Worm (Caenorhabditis elegans): ENCODE results near the gene ZK328.6.

The ZK328.6 gene

ce11 chrIII:6019512-6020209 lies 10.7 kb downstream of the ZK328.6 start, which contains the start of the genes npp-10 and cyk-3:
TSS of gene npp-10 (minus strand) at chrIII:6019562.
TSS of gene cyk-3 (plus strand) at chrIII:6020159.
- TF ChIP-seq nhr-2 (tag; optimal IDR thresholded peaks at IDR 0.05) (peak; percentile 70), nhr-76 (tag; optimal IDR thresholded peaks at IDR 0.05) (no peak), elt-3 (tag; optimal IDR thresholded peaks at IDR 0.05) (no peak), ham-2 (GFP tag; optimal IDR thresholded peaks at IDR 0.05) (no peak), mep-1 (tag; optimal IDR thresholded peaks at IDR 0.05) (peak; percentile 72)

- no peak for TF ChIP-seq elt-1 (tag; optimal IDR thresholded peaks at IDR 0.05; ENCODE audit: borderline replicate concordance, insufficient read depth)
- TF ChIP-seq ceh-39 (tag; optimal IDR thresholded peaks at IDR 0.05): no peak
- TF ChIP-seq zip-8 (tag; optimal IDR thresholded peaks at IDR 0.05): no peak
- TF ChIP-seq lin-32 (GFP tag; optimal IDR thresholded peaks at IDR 0.05): no peak
- TF ChIP-seq ces-1 (GFP tag; optimal IDR thresholded peaks at IDR 0.05): no peak
- TF ChIP-seq bed-3 (GFP tag; optimal IDR thresholded peaks at IDR 0.05): no peak
- TF ChIP-seq lsy-2 (tag; optimal IDR thresholded peaks at IDR 0.05): no peak
- no peak for TF ChIP-seq elt-3 (tag; optimal IDR thresholded peaks at IDR 0.05)
Observed at ce11 chrIII:6011310-6011709, 19.1 kb downstream of the ZK328.6 start.

ce11 chrIII:6008989-6009610 lies 21.3 kb downstream of the ZK328.6 start, which contains the start of the genes gcna-1 and eftu-2:
TSS of gene gcna-1 (minus strand) at chrIII:6009084.
TSS of gene eftu-2 (plus strand) at chrIII:6009560.
- TF ChIP-seq lsy-2 (tag; optimal IDR thresholded peaks at IDR 0.05): peak; percentile 92
- no peak for TF ChIP-seq mls-2 (tag; optimal IDR thresholded peaks at IDR 0.05)
- TF ChIP-seq cnd-1 (tag; optimal IDR thresholded peaks at IDR 0.05): no peak
- TF ChIP-seq zip-8 (tag; optimal IDR thresholded peaks at IDR 0.05): no peak

ce11 chrIII:6006453-6006852 lies 23.9 kb downstream of the ZK328.6 start:
- TF ChIP-seq unc-62 (GFP tag; optimal IDR thresholded peaks at IDR 0.05) (no peak), nhr-28 (tag; optimal IDR thresholded peaks at IDR 0.05) (no peak), blmp-1 (tag; optimal IDR thresholded peaks at IDR 0.05) (no peak), hlh-1 (tag; optimal IDR thresholded peaks at IDR 0.05) (no peak), mab-5 (tag; optimal IDR thresholded peaks at IDR 0.05) (no peak), unc-120 (tag; optimal IDR thresholded peaks at IDR 0.05; ENCODE audit: poor library complexity, severe bottlenecking) (no peak), sem-2 (GFP tag; optimal IDR thresholded peaks at IDR 0.05) (no peak), nhr-237 (tag; optimal IDR thresholded peaks at IDR 0.05) (no peak), cnd-1 (tag; optimal IDR thresholded peaks at IDR 0.05) (no peak), snpc-4 (tag; optimal IDR thresholded peaks at IDR 0.05) (no peak)

- TF ChIP-seq nhr-2 (tag; optimal IDR thresholded peaks at IDR 0.05) (no peak), mls-2 (tag; optimal IDR thresholded peaks at IDR 0.05) (no peak), nhr-237 (tag; optimal IDR thresholded peaks at IDR 0.05) (no peak), ces-1 (GFP tag; optimal IDR thresholded peaks at IDR 0.05) (no peak), ceh-43 (GFP tag; optimal IDR thresholded peaks at IDR 0.05) (no peak), mab-5 (tag; optimal IDR thresholded peaks at IDR 0.05) (no peak), unc-39 (tag; optimal IDR thresholded peaks at IDR 0.05) (no peak), blmp-1 (tag; optimal IDR thresholded peaks at IDR 0.05) (no peak), ztf-11 (tag; optimal IDR thresholded peaks at IDR 0.05) (no peak), M03D4.4 (tag; optimal IDR thresholded peaks at IDR 0.05) (no peak), zip-8 (tag; optimal IDR thresholded peaks at IDR 0.05) (no peak), drap-1 (GFP tag; optimal IDR thresholded peaks at IDR 0.05) (no peak), hlh-1 (tag; optimal IDR thresholded peaks at IDR 0.05) (no peak), nhr-12 (tag; optimal IDR thresholded peaks at IDR 0.05) (no peak), tbx-8 (GFP tag; optimal IDR thresholded peaks at IDR 0.05) (no peak), lsy-2 (tag; optimal IDR thresholded peaks at IDR 0.05) (no peak)
Observed at ce11 chrIII:6002024-6002423, 28.4 kb downstream of the ZK328.6 start.
